Worm (Caenorhabditis elegans) whole organism, dauer: ENCODE data around the gene ify-1.

Source experiments
- unc-62 ChIP-seq: sonication (generic microtip); optimal IDR thresholded peaks from 2 replicates; lab custom pipeline; 2017; ENCODE audit warnings: missing biosample characterization, missing genetic modification reagents, missing genetic modification characterization

Gene ify-1

DNA sequence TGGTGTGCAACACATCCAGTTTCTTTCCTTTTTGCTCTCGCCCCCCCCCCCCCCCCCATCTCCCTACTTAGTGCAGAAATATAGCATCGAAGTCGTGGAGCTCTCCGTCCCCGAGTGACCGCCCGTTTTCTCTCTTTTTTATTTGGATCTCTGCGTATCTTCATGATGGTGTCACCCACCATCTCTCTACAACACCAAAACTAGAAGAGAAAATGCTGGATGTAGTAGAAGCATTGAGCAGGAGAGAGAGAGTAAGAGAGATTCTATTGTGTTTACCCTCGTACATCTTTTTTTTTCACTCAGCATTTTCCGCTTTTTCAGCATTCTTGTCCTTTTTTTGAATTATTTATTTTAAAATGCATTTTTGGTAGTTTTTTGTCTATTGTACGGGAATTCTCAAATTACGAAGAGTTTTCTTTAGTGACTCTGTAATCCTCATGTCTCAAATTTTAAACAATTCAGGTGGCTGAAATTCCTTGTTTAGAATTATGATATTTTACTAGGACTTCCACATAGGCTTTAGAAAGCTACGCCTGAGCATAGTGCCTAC, 12.5 kb downstream of the ify-1 start:
- TF ChIP-seq unc-62 = no peak

DNA sequence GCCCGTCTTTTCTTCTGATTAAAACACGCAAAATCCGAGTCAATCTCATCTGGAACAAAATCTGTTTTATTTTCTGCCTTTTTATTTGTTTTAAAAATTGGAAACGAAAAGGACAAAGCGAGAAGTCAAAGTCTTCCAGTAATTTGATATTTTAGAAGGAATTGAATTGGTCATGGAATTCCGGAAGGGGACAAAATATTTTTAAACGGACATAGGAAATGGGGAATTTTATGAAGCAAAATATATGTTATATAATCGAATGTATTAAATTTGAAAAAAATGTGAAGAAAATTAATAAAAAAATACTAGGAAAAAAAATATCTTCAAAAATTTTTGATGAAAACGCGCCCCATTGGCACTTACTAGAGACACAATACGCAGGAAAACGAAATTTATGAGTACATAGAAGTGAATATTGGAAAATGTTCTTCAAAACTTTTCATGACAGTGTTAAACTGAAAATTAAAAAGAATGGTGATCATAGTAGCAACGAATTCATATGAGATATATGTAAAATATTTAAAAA, 14.3 kb downstream of the ify-1 start, which contains the start of gene F33G12.7:
F33G12.7 (minus strand) TSS at position 51 of the 526 bp plus-strand sequence.
- TF ChIP-seq unc-62 = no peak

DNA sequence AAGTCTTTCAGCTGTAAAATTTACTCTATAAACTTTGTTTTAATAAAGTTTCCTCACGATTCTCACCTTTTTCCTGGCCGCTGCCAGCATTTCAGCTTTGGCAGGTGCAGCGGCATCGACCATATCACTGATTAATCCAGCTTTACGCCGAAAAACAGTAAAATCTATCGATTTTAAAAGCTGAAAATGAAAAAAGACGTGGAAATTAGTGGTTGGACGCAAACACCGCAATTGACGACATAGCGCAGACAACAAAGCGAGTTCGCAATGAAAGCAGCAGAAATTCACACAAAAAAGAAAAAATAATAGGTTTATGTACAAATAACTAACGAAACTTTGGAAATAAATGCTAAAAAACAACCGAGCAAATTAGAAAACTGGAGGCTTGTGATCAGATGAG, 15.1 kb downstream of the ify-1 start, which contains the start of gene golg-2:
golg-2 (minus strand) TSS at position 180 of the 400 bp plus-strand sequence.
- TF ChIP-seq unc-62 = no peak

DNA sequence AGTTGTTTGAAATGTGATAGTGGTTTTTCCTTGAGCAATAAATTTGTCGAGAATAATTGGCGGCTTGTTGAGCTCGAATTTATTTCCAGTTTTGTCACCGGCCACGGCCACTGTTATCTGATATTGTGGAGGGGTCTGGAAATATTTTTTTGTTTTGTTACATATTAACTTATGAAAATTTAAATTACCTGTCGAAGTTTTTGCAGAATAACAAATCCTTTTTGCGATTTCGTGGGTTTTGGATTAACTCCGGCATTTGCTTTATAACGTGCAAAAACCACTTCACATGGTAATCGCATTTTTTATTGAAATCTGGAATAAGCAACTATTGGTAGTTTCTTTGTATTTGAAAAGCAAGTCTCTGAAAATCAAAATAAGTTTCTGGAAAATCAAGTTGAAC, 18.9 kb downstream of the ify-1 start, which contains the start of gene lrr-1:
lrr-1 (minus strand) TSS at position 312 of the 400 bp plus-strand sequence.
- no peak for TF ChIP-seq unc-62

DNA sequence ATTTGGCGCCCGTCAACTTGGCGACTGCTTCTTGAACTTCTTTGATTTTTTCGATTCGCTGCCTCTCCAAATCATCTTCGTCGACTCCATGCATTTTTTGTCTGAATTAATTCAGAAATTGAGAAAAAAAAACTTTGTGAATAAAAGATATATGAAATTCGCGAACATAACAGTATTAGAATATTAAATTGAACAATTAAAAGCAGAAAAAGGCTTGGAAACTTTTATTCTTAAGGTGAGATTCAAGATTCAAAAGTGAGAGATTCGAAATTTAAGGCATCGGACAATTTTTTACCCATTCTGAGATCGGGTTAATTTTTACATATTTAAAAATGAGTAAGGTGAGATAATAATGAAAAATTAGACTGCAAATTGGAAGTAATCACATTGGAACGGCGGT, 21.0 kb downstream of the ify-1 start, which contains the start of gene F33G12.3:
F33G12.3 (minus strand) TSS at position 101 of the 400 bp plus-strand sequence.
- TF ChIP-seq unc-62 = no peak

DNA sequence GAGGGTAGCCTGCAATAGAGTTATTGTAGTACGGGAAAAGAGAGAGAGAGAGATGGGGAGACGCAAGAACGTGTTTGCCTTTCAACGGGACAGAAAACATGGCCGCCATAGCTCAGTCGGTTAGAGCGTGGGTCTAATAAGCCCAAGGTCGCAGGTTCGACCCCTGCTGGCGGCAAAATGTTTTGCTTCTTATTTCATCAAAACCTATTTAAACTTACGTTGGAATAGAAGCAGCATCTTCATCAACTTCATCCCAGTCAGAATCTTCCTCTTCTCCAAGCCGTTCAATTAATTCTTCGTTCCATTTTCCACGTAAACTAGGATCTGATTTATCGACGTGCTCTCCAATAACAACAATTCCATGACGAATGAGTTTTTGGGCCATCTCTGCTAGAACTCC, 22.3 kb downstream of the ify-1 start:
- no peak for TF ChIP-seq unc-62

DNA sequence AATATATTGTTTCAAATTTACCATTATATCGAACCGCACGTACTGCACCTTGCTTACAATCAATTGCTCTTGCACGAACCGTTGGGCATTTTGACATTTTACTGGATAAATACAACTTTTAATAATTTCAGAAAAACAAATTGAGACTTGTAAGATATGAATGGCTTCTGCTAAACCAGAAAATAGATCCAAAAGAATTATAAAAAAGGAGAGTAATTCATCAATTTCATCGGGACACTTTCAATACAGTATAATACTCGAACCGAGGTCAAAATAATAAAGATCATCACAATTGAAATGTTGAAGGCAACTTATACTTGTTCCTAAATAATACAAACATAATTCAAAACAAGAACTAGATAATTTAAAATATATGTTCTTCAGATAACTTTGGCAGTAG, 23.4 kb downstream of the ify-1 start, which contains the start of gene wdr-83:
wdr-83 (minus strand) TSS at position 101 of the 400 bp plus-strand sequence.
- no peak for TF ChIP-seq unc-62

DNA sequence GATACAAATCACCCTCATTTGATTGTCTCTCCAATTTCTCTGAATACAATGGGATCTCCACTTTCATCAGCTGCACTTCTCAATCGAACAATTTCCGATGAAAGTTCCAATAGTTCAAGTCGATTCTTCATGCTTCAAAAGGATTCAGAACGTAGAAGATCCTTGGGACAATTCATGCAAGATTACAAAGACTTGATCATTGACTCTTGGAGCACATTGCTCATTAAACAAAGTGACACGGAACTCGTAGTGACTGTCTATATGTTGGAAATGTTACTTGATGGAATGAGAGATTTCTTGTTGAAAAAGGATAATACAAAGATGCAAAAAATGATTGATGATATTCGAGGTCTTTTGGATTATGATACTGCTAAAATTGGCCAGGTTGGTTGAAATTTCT, 27.0 kb downstream of the ify-1 start:
- TF ChIP-seq unc-62 = no peak

DNA sequence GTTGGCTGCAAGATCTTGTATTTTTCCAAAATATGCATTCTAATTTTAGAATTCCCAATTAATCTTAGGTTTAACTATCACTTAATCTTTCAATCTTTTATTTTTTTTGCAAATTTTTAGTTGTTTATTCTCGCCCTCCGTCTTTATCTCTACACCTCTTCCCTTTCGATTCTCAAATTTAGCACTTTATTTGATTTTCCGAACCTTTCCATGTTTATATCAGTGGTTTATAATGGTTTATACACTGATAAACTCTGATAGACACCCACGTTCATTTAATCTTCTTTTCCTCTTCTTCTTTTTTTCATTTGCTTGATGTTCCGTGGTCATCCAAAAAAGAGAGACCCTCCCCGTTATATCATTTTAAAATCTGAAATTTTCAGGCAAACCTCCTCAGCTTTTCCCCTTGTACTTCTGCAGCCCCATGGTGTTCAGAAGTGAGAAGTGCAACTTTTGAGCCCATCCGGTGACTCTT, 32.6 kb downstream of the ify-1 start, which contains the start of the genes nsy-1 and F59A6.13:
nsy-1 (plus strand) TSS at position 377 of the 475 bp plus-strand sequence.
F59A6.13 (plus strand) TSS at position 425 of the 475 bp plus-strand sequence.
- no peak for TF ChIP-seq unc-62

DNA sequence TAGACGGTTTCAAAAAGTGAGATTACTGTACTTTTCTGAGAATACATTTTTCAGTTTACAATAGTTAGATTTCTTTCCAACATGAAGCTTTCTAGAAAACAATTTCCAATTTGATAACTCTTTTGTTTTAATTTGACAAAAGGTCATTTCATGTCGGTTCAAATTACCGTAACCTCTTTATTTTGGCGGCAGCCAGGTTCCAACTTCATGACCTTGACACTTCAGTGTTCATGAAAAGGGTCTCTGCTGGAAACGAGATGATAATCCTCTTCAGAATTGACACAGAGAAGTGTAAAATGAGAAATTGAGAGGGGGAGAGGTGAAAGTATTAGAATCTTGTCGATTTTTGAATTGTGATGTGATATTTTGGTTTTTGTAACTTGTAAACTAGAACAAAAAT, 33.5 kb downstream of the ify-1 start:
- no peak for TF ChIP-seq unc-62

DNA sequence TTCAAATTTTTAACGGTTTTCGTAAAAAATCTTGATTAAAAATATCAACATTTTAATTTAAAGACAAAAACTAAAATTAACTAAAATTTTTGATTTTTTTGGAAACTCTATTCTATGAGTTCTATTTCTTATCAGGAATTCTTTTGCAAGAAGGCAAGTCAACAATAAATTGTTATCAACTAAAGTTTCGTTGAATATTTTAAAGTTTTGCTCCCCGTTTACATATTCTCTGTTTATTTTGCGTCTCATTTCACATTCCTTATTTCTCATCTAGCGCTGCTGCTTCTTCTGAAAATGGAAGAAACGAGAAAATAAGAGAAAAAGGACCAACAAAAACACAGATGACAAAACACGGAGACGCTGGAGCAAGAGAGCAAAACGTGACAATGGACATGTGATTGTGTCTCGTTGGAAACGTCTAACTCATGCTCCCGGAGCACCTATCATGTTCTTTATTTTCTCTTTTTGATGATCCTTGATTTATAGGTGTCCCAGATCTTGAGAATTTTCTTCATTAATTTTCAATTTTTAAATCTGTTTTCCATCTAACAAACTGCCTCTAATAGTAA, 34.4 kb downstream of the ify-1 start:
- TF ChIP-seq unc-62 = no peak

DNA sequence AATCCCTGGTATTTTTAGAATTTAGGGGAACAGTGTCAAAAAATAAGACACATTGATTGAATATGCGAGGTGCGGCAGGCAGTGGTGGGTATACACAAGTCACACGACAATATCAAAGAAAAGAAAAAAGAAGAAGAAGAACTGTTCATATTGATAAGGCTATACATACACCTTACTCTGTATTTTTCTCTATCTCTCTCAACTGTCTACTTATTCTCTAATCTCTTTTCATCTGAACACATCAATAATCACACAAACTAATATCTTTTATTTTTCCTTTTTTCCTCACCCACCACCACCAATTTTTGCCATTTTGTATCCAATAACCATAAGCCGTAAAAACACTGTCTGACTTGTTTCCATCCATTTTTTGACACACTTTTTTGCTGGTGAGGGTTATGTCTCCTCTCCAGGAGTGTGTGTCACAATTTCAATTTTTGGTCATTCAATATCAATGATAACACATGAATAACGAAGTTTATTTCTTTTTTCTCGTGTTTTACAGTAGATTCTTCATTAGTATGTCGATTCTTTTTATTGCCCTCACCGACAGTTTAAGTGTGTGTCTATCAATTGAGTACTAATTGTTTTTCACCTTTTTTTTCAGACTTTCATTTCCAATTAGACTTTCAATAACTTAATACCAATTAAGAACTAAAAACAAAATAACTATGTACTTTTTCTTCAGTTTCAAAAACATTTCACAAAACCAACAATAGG, 35.4 kb downstream of the ify-1 start:
- no peak for TF ChIP-seq unc-62

DNA sequence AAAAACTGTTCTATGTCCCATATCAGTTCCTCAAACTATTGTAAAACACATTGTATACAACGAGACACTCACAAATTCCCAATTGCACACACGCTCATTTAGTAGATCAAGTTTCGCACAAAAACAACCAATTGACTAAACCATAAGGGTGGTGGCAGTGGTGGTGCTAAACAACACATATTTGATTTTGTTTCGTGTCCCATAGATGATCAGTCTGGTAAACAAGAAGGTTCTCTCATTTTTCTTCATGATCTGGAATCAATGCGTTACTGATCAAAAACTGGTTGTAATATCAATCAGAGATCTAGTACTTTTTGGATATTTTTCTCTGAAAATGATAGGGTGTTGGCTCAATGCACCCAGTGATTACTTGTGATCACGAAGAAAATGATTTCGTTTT, 36.4 kb downstream of the ify-1 start:
- TF ChIP-seq unc-62 = no peak

DNA sequence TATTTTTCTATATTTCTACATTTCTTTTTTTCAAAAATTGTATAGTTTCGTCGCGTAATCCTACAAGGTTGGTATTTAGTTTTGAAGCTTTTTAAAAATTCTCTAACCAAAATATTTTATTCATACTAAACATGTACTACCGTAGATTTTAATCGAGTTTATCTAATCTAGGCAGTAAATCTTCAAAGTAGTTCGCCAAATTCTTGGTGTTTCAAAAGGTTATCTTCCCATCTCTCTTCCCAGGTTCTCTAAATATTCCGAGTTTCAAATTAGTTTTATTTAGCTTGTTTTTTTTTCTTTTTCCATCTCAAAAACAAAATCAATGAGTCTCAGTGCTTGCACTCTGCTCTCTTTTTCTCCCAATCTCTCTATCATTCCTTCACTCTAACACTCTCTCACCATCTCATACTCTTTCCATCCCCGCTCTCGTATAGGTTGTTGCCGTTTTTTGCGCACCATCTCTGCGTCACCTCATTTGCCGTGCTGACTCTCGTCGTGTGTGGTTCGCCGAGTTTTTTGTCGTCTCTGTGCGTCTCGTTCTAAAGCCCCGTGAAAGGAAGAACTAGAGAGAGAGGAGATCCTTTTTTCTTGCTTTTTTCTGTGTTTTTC, 37.9 kb downstream of the ify-1 start:
- no peak for TF ChIP-seq unc-62

DNA sequence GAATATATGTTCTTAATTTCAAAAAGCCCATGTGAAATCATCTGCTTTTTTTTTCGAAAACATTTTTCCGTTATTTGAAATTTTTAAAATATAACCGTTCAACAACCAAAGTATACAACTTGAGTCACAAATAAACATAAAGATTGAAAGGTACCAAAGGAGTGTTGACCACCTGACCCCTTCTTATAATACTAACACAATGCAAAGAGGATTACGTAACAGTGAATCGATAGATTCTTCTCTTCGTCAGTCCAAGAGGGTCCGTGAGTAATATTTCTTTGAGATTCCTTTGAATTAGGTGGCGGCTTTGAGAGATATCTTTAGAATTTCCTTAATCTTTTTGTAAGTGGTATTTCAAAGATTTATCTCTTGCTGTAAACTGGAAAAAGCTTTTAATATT, 38.8 kb downstream of the ify-1 start:
- no peak for TF ChIP-seq unc-62

DNA sequence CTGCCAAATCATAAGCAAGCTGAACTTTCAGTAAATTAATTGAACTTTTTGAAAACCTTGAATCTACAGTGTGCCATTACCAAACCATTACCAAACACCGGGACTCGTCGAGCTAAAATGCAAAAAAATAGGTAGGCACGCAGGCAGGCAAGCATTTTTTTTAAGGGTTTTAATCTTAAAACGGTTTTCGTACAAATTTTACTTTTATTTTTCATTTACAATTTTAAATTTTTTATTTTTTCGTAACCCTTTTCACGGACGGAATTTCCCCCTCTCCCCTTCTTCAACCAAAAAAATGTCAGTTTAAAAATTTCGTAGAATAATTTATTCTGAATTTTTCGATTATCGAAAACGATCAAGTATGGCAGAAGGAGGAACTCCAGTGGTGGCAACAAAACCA, 40.6 kb downstream of the ify-1 start, which contains the start of gene F59A6.2:
F59A6.2 (plus strand) TSS at position 301 of the 400 bp plus-strand sequence.
- TF ChIP-seq unc-62 = no peak

DNA sequence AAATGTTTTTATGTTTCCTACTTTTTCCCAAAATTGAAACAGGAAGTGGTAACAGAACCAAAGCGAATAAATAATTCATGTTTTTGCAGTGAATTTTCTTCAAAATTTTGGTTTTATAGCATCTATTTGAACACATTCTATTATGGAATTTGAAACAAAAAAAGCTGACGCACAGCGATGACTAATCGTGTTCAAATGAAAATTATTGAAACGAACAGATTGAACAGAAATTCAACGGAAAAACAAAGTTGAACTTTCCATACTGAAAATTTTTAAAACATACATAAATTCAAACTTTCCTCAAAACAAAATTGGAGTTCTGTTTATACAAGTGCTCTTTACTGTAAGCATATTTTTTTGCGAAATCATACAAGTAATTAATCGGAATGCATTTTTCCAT, 43.0 kb downstream of the ify-1 start, which contains the start of gene F59A6.12:
F59A6.12 (minus strand) TSS at position 101 of the 400 bp plus-strand sequence.
- no peak for TF ChIP-seq unc-62
